Fruit fly (Drosophila melanogaster): ENCODE results near the gene CG8132.
A peak's percentile ranks its signal among the peaks of the same experiment; 100 is the strongest.

The CG8132 gene

dm6 chr3R:9393542-9394025 lies 7.7 kb upstream of the CG8132 start (continued):
- TF ChIP-seq CG7786 (GFP tag; optimal IDR thresholded peaks at IDR 0.05) (no peak), CG3726 (GFP tag; IDR thresholded peaks at IDR 0.05) (peak; percentile 77; the same call in 2 of the 3 replicates), trem (tag; optimal IDR thresholded peaks at IDR 0.05) (peak; percentile 76), CG10267 (tag; optimal IDR thresholded peaks at IDR 0.05) (peak; percentile 65), sob (GFP tag; IDR thresholded peaks at IDR 0.05) (peak; percentile 72), CG7987 (GFP tag; optimal IDR thresholded peaks at IDR 0.05) (peak; percentile 38), CG16813 (GFP tag; IDR thresholded peaks at IDR 0.05; ENCODE audit: partially characterized antibody) (no peak), CG6854 (GFP tag; optimal IDR thresholded peaks at IDR 0.05) (peak; percentile 13), pb (GFP tag; optimal IDR thresholded peaks at IDR 0.05) (no peak), CG17612 (GFP tag; IDR thresholded peaks at IDR 0.05) (0 out of 2 replicates have a peak, but pooled peaks have one; percentile 39), croc (GFP tag; conservative IDR thresholded peaks at IDR 0.05) (peak; percentile 78), scrt (GFP tag; optimal IDR thresholded peaks at IDR 0.05) (peak; percentile 39), CG4360 (GFP tag; IDR thresholded peaks at IDR 0.05) (peak; percentile 89), zfh1 (GFP tag; IDR thresholded peaks at IDR 0.05) (peak; percentile 76), amos (GFP tag; IDR thresholded peaks at IDR 0.05; ENCODE audit: partially characterized antibody) (no peak), crp (GFP tag; optimal IDR thresholded peaks at IDR 0.05) (no peak), H2.0 (GFP tag; IDR thresholded peaks at IDR 0.05) (peak; percentile 49; the same call in 1 of the 2 replicates), HHEX (GFP tag; optimal IDR thresholded peaks at IDR 0.05) (peak; percentile 56), kah (GFP tag; optimal IDR thresholded peaks at IDR 0.05) (peak; percentile 64), CG31441 (GFP tag; IDR thresholded peaks at IDR 0.05) (peak; percentile 72), CG11093 (GFP tag; IDR thresholded peaks at IDR 0.05) (peak; percentile 55; the same call in 1 of the 3 replicates), CG7963 (GFP tag; IDR thresholded peaks at IDR 0.05; ENCODE audit: partially characterized antibody) (no peak), TFAM (GFP tag; optimal IDR thresholded peaks at IDR 0.05) (peak; percentile 48), CG8089 (GFP tag; optimal IDR thresholded peaks at IDR 0.05) (peak; percentile 13), sisA (GFP tag; IDR thresholded peaks at IDR 0.05) (peak; percentile 58), Ada2b (GFP tag; IDR thresholded peaks at IDR 0.05) (peak; percentile 31; the same call in 1 of the 2 replicates), lola (GFP tag; optimal IDR thresholded peaks at IDR 0.05) (peak in 1 of 3 experiments; percentile 86), Mes4 (GFP tag; optimal IDR thresholded peaks at IDR 0.05) (no peak), CG2712 (tag; optimal IDR thresholded peaks at IDR 0.05) (peak; percentile 89), CG12659 (GFP tag; optimal IDR thresholded peaks at IDR 0.05) (peak; percentile 47), CG16863 (GFP tag; optimal IDR thresholded peaks at IDR 0.05) (peak; percentile 26), grau (tag; optimal IDR thresholded peaks at IDR 0.05) (peak; percentile 74), chif (GFP tag; optimal IDR thresholded peaks at IDR 0.05) (peak; percentile 39 to 56), org-1 (GFP tag; optimal IDR thresholded peaks at IDR 0.05) (peak; percentile 42), ewg (GFP tag; optimal IDR thresholded peaks at IDR 0.05) (peak; percentile 64), al (GFP tag; IDR thresholded peaks at IDR 0.05) (peak; percentile 22; the same call in 1 of the 2 replicates), Abd-B (GFP tag; optimal IDR thresholded peaks at IDR 0.05) (peak; percentile 28), CTCF (GFP tag; optimal IDR thresholded peaks at IDR 0.05) (peak; percentile 25), CG6175 (GFP tag; IDR thresholded peaks at IDR 0.05) (no peak; the same call in 2 of the 3 replicates), Vsx1 (GFP tag; optimal IDR thresholded peaks at IDR 0.05) (peak; percentile 58), z (GFP tag; IDR thresholded peaks at IDR 0.05) (peak; percentile 62; the same call in 2 of the 3 replicates), fu2 (GFP tag; optimal IDR thresholded peaks at IDR 0.05) (no peak), Ptx1 (GFP tag; IDR thresholded peaks at IDR 0.05) (peak; percentile 64), Pdp1 (GFP tag; optimal IDR thresholded peaks at IDR 0.05) (peak in 1 of 2 experiments; percentile 44), phol (tag; optimal IDR thresholded peaks at IDR 0.05) (peak; percentile 80), lilli (GFP tag; optimal IDR thresholded peaks at IDR 0.05) (no peak), Scr (GFP tag; IDR thresholded peaks at IDR 0.05; ENCODE audit: partially characterized antibody) (no peak), CG31365 (tag; optimal IDR thresholded peaks at IDR 0.05) (peak; percentile 46), tgo (GFP tag; IDR thresholded peaks at IDR 0.05) (peak; percentile 61; the same call in 2 of the 3 replicates), CG17328 (GFP tag; IDR thresholded peaks at IDR 0.05) (peak; percentile 76)
